Worm (Caenorhabditis elegans) whole organism, L2 larva: Measurements from ENCODE around the gene F54H12.2.

Source experiments
- R02D3.7 ChIP-seq: fragments of 150-350 bp; optimal IDR thresholded peaks from 2 replicates; lab custom pipeline; 2014; ENCODE audit warnings: missing biosample characterization, missing genetic modification characterization
- Y55F3AM.14 ChIP-seq: fragments of 200-800 bp; sonication (Bioruptor generic); optimal IDR thresholded peaks from 2 replicates; lab custom pipeline; 2018; ENCODE audit warnings: mild to moderate bottlenecking, missing genetic modification characterization, missing compliant biosample characterization
- ZK546.5 ChIP-seq: sonication (generic microtip); optimal IDR thresholded peaks from 2 replicates; lab custom pipeline; 2017; ENCODE audit warnings: missing biosample characterization, missing genetic modification characterization
- alr-1 ChIP-seq: fragments of 150-350 bp; optimal IDR thresholded peaks from 2 replicates; lab custom pipeline; 2014; ENCODE audit warnings: missing biosample characterization, missing genetic modification characterization
- aly-2 ChIP-seq: fragments of 150-350 bp; optimal IDR thresholded peaks from 2 replicates; lab custom pipeline; 2014; ENCODE audit warnings: missing biosample characterization, missing genetic modification characterization
- ama-1 ChIP-seq: fragments of 150-350 bp; optimal IDR thresholded peaks from 2 replicates; lab custom pipeline; 2018; ENCODE audit warnings: inconsistent platforms
- blmp-1 ChIP-seq: sonication (generic microtip); optimal IDR thresholded peaks from 2 replicates; lab custom pipeline; 2017; ENCODE audit warnings: missing genetic modification characterization, mild to moderate bottlenecking, missing compliant biosample characterization, antibody characterized with exemption, moderate library complexity; ENCODE audit not compliant: insufficient read depth
- ceh-82 ChIP-seq: fragments of 150-350 bp; optimal IDR thresholded peaks from 2 replicates; lab custom pipeline; 2014; ENCODE audit warnings: missing biosample characterization, missing genetic modification characterization
- crh-2 ChIP-seq: sonication (generic microtip); optimal IDR thresholded peaks from 2 replicates; lab custom pipeline; 2017; ENCODE audit warnings: missing biosample characterization, missing genetic modification characterization
- egl-27 ChIP-seq: sonication (generic microtip); optimal IDR thresholded peaks from 3 replicates; lab custom pipeline; 2017; ENCODE audit warnings: missing biosample characterization, missing genetic modification reagents, missing genetic modification characterization
- elt-1 ChIP-seq: fragments of 150-350 bp; optimal IDR thresholded peaks from 2 replicates; lab custom pipeline; 2014; ENCODE audit warnings: missing biosample characterization, missing genetic modification characterization
- elt-3 ChIP-seq: sonication (generic microtip); optimal IDR thresholded peaks from 2 replicates; lab custom pipeline; 2017; ENCODE audit warnings: missing biosample characterization, missing genetic modification characterization
- fos-1 ChIP-seq: fragments of 150-350 bp; optimal IDR thresholded peaks from 2 replicates; lab custom pipeline; 2014; ENCODE audit warnings: missing biosample characterization, missing genetic modification characterization
- gmeb-1 ChIP-seq: fragments of 150-350 bp; optimal IDR thresholded peaks from 2 replicates; lab custom pipeline; 2014; ENCODE audit warnings: missing biosample characterization, missing genetic modification characterization
- lin-11 ChIP-seq: fragments of 150-350 bp; sonication (generic microtip); optimal IDR thresholded peaks from 2 replicates; lab custom pipeline; 2014; ENCODE audit warnings: missing biosample characterization, missing genetic modification characterization, inconsistent platforms, mixed read lengths
- lin-13 ChIP-seq: fragments of 150-350 bp; optimal IDR thresholded peaks from 2 replicates; lab custom pipeline; 2014; ENCODE audit warnings: missing biosample characterization, missing genetic modification reagents, missing genetic modification characterization
- lin-39 ChIP-seq: fragments of 150-350 bp; optimal IDR thresholded peaks from 2 replicates; lab custom pipeline; 2014; ENCODE audit warnings: missing biosample characterization, missing genetic modification reagents, missing genetic modification characterization
- lsy-2 ChIP-seq, 2 experiments: fragments of 150-350 bp in 1 of 2; sonication (generic microtip) in 1 of 2; optimal IDR thresholded peaks; 2 replicates each; lab custom pipeline; 2014 to 2017; ENCODE audit warnings: missing biosample characterization in 2 of 2, missing genetic modification characterization in 2 of 2
- mab-5 ChIP-seq: fragments of 150-350 bp; optimal IDR thresholded peaks from 2 replicates; lab custom pipeline; 2014; ENCODE audit warnings: missing biosample characterization, missing genetic modification characterization
- mbf-1 ChIP-seq: sonication (generic microtip); optimal IDR thresholded peaks from 2 replicates; lab custom pipeline; 2017; ENCODE audit warnings: missing biosample characterization, missing genetic modification characterization
- mdl-1 ChIP-seq, 2 experiments: fragments of 150-350 bp in 1 of 2; sonication (generic microtip) in 1 of 2; optimal IDR thresholded peaks; 2 replicates each; lab custom pipeline; 2017; ENCODE audit warnings: missing biosample characterization in 2 of 2, missing genetic modification characterization in 2 of 2
- nhr-10 ChIP-seq: sonication (generic microtip); optimal IDR thresholded peaks from 2 replicates; lab custom pipeline; 2017; ENCODE audit warnings: missing biosample characterization, missing genetic modification characterization
- nhr-11 ChIP-seq: fragments of 150-350 bp; optimal IDR thresholded peaks from 2 replicates; lab custom pipeline; 2014; ENCODE audit warnings: missing biosample characterization, missing genetic modification characterization
- nhr-12 ChIP-seq: fragments of 150-350 bp; optimal IDR thresholded peaks from 2 replicates; lab custom pipeline; 2014; ENCODE audit warnings: missing biosample characterization, missing genetic modification characterization
- nhr-129 ChIP-seq: fragments of 150-350 bp; optimal IDR thresholded peaks from 2 replicates; lab custom pipeline; 2014; ENCODE audit warnings: missing biosample characterization, missing genetic modification characterization
- nhr-21 ChIP-seq: fragments of 150-350 bp; optimal IDR thresholded peaks from 2 replicates; lab custom pipeline; 2014; ENCODE audit warnings: missing biosample characterization, missing genetic modification characterization
- nhr-23 ChIP-seq: fragments of 150-350 bp; optimal IDR thresholded peaks from 2 replicates; lab custom pipeline; 2014; ENCODE audit warnings: missing biosample characterization, missing genetic modification reagents, missing genetic modification characterization
- nhr-237 ChIP-seq: fragments of 150-350 bp; optimal IDR thresholded peaks from 2 replicates; lab custom pipeline; 2014; ENCODE audit warnings: missing biosample characterization, missing genetic modification characterization
- nhr-25 ChIP-seq: fragments of 150-350 bp; sonication (generic microtip); optimal IDR thresholded peaks from 3 replicates; lab custom pipeline; 2014; ENCODE audit warnings: missing biosample characterization, missing genetic modification characterization
- nhr-6 ChIP-seq: fragments of 150-350 bp; optimal IDR thresholded peaks from 2 replicates; lab custom pipeline; 2014; ENCODE audit warnings: missing biosample characterization, missing genetic modification characterization
- nhr-77 ChIP-seq: fragments of 150-350 bp; optimal IDR thresholded peaks from 2 replicates; lab custom pipeline; 2014; ENCODE audit warnings: missing biosample characterization, missing genetic modification characterization
- peb-1 ChIP-seq: fragments of 150-350 bp; optimal IDR thresholded peaks from 2 replicates; lab custom pipeline; 2014; ENCODE audit warnings: missing biosample characterization, missing genetic modification characterization
- sem-4 ChIP-seq: fragments of 150-350 bp; optimal IDR thresholded peaks from 2 replicates; lab custom pipeline; 2014; ENCODE audit warnings: missing biosample characterization, missing genetic modification reagents, missing genetic modification characterization
- skn-1 ChIP-seq: sonication (generic microtip); optimal IDR thresholded peaks from 2 replicates; lab custom pipeline; 2017; ENCODE audit warnings: missing biosample characterization, missing genetic modification characterization
- sma-3 ChIP-seq: sonication (generic microtip); optimal IDR thresholded peaks from 2 replicates; lab custom pipeline; 2016; ENCODE audit warnings: missing genetic modification reagents, missing genetic modification characterization, missing compliant biosample characterization
- sma-9 ChIP-seq, 2 experiments: fragments of 150-350 bp in 1 of 2; sonication (generic microtip) in 1 of 2; optimal IDR thresholded peaks; 2 replicates each; lab custom pipeline; 2014 to 2016; ENCODE audit warnings: missing genetic modification characterization in 2 of 2, mild to moderate bottlenecking in 1 of 2, missing biosample characterization in 1 of 2, missing compliant biosample characterization in 1 of 2, missing genetic modification reagents in 1 of 2, moderate library complexity in 1 of 2
- snpc-4 ChIP-seq: fragments of 150-350 bp; optimal IDR thresholded peaks from 2 replicates; lab custom pipeline; 2014; ENCODE audit warnings: missing biosample characterization, missing genetic modification characterization
- unc-39 ChIP-seq: fragments of 150-350 bp; optimal IDR thresholded peaks from 2 replicates; lab custom pipeline; 2014; ENCODE audit warnings: missing biosample characterization, missing genetic modification characterization
- unc-55 ChIP-seq: fragments of 150-350 bp; sonication (generic microtip); optimal IDR thresholded peaks from 3 replicates; lab custom pipeline; 2014; ENCODE audit warnings: missing biosample characterization, missing genetic modification reagents, missing genetic modification characterization
- unc-62 ChIP-seq: fragments of 150-350 bp; optimal IDR thresholded peaks from 2 replicates; lab custom pipeline; 2014; ENCODE audit warnings: missing biosample characterization, missing genetic modification reagents, missing genetic modification characterization
- zag-1 ChIP-seq: fragments of 150-350 bp; optimal IDR thresholded peaks from 2 replicates; lab custom pipeline; 2014; ENCODE audit warnings: missing biosample characterization, missing genetic modification characterization
- ztf-11 ChIP-seq: sonication (generic microtip); optimal IDR thresholded peaks from 2 replicates; lab custom pipeline; 2017; ENCODE audit warnings: missing biosample characterization, missing genetic modification characterization
- ztf-4 ChIP-seq: fragments of 150-350 bp; optimal IDR thresholded peaks from 2 replicates; lab custom pipeline; 2014; ENCODE audit warnings: missing biosample characterization, missing genetic modification characterization

F54H12.2 gene

DNA sequence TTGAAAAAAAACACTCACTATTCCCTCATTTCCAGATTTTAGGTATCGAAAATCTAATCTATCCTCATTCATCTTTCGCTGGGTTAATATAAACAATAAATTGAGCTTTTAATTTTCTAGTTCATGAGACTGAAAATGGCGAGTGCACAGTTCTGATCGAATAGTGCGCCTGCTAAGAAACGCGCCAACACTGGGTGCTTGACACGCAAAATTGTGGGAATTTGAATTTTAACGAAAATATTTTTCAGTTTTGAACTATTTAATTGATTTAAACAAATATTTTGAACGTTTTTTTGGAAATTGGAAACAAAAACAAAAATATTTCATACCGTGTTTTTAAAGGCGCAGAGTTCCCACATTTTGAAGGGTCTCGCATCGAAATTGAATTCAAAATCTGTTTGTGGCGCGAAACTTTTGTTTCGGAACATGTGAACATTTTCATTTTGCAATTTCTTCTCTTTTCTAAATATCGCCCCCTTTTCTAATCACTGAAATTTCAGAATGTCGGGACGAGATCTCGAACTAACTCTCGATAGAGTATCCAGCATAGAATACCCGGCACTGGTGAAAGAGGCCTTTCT, 35.7 kb upstream of the F54H12.2 start, which contains the start of the genes C29E4.13 and npp-15:
TSS of gene C29E4.13 (minus strand) at position 169 of the 581 bp plus-strand sequence.
TSS of gene npp-15 (plus strand) at position 495 of the 581 bp plus-strand sequence.
- TF ChIP-seq gmeb-1 (peak; percentile 78), nhr-11 (tag; lab: Kevin White, UChicago) (no peak), lsy-2 (tag; optimal IDR thresholded peaks at IDR 0.05; lab: Kevin White, UChicago) (peak; percentile 16 to 79), Y55F3AM.14 (GFP tag; lab: Kevin White, UChicago) (no peak), ZK546.5 (no peak), ztf-4 (tag; lab: Kevin White, UChicago) (no peak), elt-1 (tag; lab: Kevin White, UChicago) (no peak), alr-1 (tag; lab: Kevin White, UChicago) (no peak), elt-3 (tag; lab: Kevin White, UChicago) (no peak), ceh-82 (no peak), nhr-129 (peak; percentile 39), crh-2 (peak; percentile 50), nhr-6 (no peak), unc-55 (GFP tag; lab: Kevin White, UChicago) (peak; percentile 65), nhr-25 (tag; lab: Kevin White, UChicago) (peak; percentile 62), peb-1 (no peak), nhr-237 (no peak), unc-62 (GFP tag; lab: Kevin White, UChicago) (no peak), nhr-12 (no peak)

DNA sequence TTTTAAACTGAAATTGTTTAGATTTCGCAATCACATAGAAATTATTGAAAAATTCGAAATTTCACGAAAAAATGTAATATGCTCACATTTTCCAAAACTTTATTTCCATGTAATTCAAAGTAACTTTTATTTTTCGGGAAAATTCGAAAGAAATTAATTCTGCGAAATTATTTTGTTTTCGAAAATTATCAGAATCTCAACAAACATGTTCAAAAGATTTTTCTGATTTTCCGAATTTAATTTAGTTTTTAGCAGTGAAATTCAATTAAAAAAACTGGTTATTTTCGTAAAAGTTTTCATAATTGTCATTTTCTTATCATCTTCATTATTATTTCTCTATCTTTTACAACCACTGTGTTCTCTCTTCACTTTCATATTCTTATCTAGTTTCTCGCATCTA, 31.1 kb upstream of the F54H12.2 start, which contains the start of gene ran-2:
TSS of gene ran-2 (plus strand) at position 301 of the 400 bp plus-strand sequence.
- no peak for TF ChIP-seq unc-39 (tag; lab: Kevin White, UChicago)
- peak; percentile 34 for TF ChIP-seq fos-1
- TF ChIP-seq blmp-1 (tag; lab: Kevin White, UChicago), result peak; percentile 6

DNA sequence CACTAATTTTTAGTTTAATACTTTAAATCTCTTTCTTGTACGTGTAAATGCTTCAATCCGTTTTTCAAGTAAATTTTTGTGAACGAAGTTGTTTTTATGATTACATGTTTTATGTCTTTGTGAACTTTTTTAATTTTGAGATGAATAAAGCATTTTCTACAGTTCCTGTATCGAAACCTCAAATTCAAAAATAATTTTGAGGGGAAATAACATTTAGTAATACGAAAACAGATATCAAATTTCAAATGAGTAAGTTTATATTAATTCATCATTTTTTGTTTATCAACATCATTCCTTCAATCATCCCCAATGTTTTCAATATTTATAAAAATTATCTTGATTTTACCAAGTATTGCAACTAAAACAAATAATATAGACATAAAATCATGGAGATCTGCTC, 26.8 kb upstream of the F54H12.2 start, which contains the start of gene C29E4.10:
TSS of gene C29E4.10 (plus strand) at position 301 of the 400 bp plus-strand sequence.
- TF ChIP-seq elt-1 (tag; lab: Kevin White, UChicago) (no peak), sem-4 (tag; lab: Kevin White, UChicago) (no peak), peb-1 (no peak)

DNA sequence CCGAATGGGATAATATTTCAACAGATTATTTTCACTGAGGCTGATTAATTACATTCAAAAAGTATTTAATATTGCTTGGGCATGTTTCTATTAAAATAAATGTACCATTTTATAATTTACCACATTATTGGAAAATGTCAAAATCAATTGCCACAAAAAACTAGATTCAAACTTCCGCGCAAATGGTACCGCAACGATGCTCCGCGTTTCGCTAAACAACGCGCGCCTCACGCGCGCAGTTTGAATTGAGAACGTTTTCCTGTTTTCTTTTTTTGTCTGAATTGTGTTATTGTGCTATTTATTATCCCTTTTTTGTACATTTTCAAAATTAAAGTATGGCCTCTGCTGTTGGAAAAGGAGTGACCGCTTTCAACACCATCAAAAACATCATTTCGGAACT, 23.6 kb upstream of the F54H12.2 start, which contains the start of gene C29E4.12:
TSS of gene C29E4.12 (plus strand) at position 333 of the 400 bp plus-strand sequence.
- TF ChIP-seq lin-13 (GFP tag; lab: Kevin White, UChicago), result peak; percentile 68
- no peak for TF ChIP-seq nhr-11 (tag; lab: Kevin White, UChicago)
- no peak for TF ChIP-seq unc-39 (tag; lab: Kevin White, UChicago)
- TF ChIP-seq nhr-129, result peak; percentile 64
- no peak for TF ChIP-seq elt-3 (tag; lab: Kevin White, UChicago)
- TF ChIP-seq snpc-4 (tag; lab: Kevin White, UChicago), result no peak
- peak; percentile 70 for TF ChIP-seq lin-11
- no peak for TF ChIP-seq nhr-6
- TF ChIP-seq ZK546.5, result no peak
- TF ChIP-seq zag-1 (tag; lab: Kevin White, UChicago), result no peak
- peak; percentile 20 for TF ChIP-seq R02D3.7
- TF ChIP-seq sma-9 (GFP tag; optimal IDR thresholded peaks at IDR 0.05; lab: Kevin White, UChicago), result peak; percentile 58
- no peak for TF ChIP-seq sma-9 (tag; optimal IDR thresholded peaks at IDR 0.05; lab: Kevin White, UChicago)
- peak; percentile 56 for TF ChIP-seq mab-5
- no peak for TF ChIP-seq Y55F3AM.14 (GFP tag; lab: Kevin White, UChicago)
- TF ChIP-seq ztf-11 (tag; lab: Kevin White, UChicago), result no peak
- peak; percentile 31 for TF ChIP-seq ama-1 (lab: Kevin White, UChicago)
- TF ChIP-seq lsy-2 (tag; optimal IDR thresholded peaks at IDR 0.05; lab: Kevin White, UChicago), result peak; percentile 51 to 88
- peak; percentile 60 for TF ChIP-seq nhr-25 (tag; lab: Kevin White, UChicago)
- no peak for TF ChIP-seq fos-1
- no peak for TF ChIP-seq ceh-82
- TF ChIP-seq aly-2, result no peak
- TF ChIP-seq sma-3 (GFP tag; lab: Kevin White, UChicago), result peak; percentile 61
- TF ChIP-seq mbf-1, result no peak
- peak; percentile 42 for TF ChIP-seq nhr-21 (tag; lab: Kevin White, UChicago)
- no peak for TF ChIP-seq nhr-237
- no peak for TF ChIP-seq lin-39 (tag; lab: Kevin White, UChicago)
- TF ChIP-seq mdl-1 (tag; optimal IDR thresholded peaks at IDR 0.05; lab: Kevin White, UChicago), result no peak
- TF ChIP-seq unc-62 (GFP tag; lab: Kevin White, UChicago), result no peak
- peak; percentile 86 for TF ChIP-seq unc-55 (GFP tag; lab: Kevin White, UChicago)
- no peak for TF ChIP-seq nhr-12
- TF ChIP-seq gmeb-1, result peak; percentile 97
- TF ChIP-seq nhr-77, result peak; percentile 30
- no peak for TF ChIP-seq nhr-23
- TF ChIP-seq alr-1 (tag; lab: Kevin White, UChicago), result no peak
- no peak for TF ChIP-seq egl-27 (tag; lab: Kevin White, UChicago)
- peak; percentile 49 for TF ChIP-seq crh-2
- no peak for TF ChIP-seq blmp-1 (tag; lab: Kevin White, UChicago)
- no peak for TF ChIP-seq skn-1 (tag; lab: Kevin White, UChicago)
- TF ChIP-seq peb-1, result no peak
- TF ChIP-seq elt-1 (tag; lab: Kevin White, UChicago), result no peak
- no peak for TF ChIP-seq nhr-10
